Fruit fly (Drosophila melanogaster) whole organism, embryonic: ENCODE measurements around the gene CG6005.

Experiments used
- Asciz ChIP-seq: fragments of 200-800 bp; sonication (Bioruptor generic); optimal IDR thresholded peaks from 2 replicates; lab custom pipeline; 2017; ENCODE audit warnings: missing biosample characterization, mild to moderate bottlenecking, missing genetic modification characterization, missing genetic modification reagents
- Atf6 ChIP-seq: fragments of 200-800 bp; sonication (Bioruptor generic); IDR thresholded peaks from 2 replicates; pipeline ENCODE4 v1.3.6; 2022; ENCODE audit warnings: missing biosample characterization, missing genetic modification characterization
- Awh ChIP-seq: fragments of 200-800 bp; sonication (Bioruptor generic); IDR thresholded peaks from 2 replicates; pipeline ENCODE4, ENCODE4 v1.3.6; 2022; ENCODE audit warnings: missing biosample characterization, missing genetic modification characterization
- CG12769 ChIP-seq: fragments of 200-800 bp; sonication (Bioruptor generic); optimal IDR thresholded peaks from 2 replicates; lab custom pipeline; 2019; ENCODE audit warnings: missing biosample characterization, mild to moderate bottlenecking, missing genetic modification characterization, moderate library complexity
- CG13123 ChIP-seq: fragments of 200-800 bp; sonication (Bioruptor generic); optimal IDR thresholded peaks from 2 replicates; lab custom pipeline; 2016; ENCODE audit warnings: missing biosample characterization, missing genetic modification characterization
- CG15514 ChIP-seq: fragments of 200-800 bp; sonication (Bioruptor generic); optimal IDR thresholded peaks from 3 replicates; lab custom pipeline; 2017; ENCODE audit warnings: missing biosample characterization, missing genetic modification characterization, mild to moderate bottlenecking, moderate library complexity, missing genetic modification reagents
- CG16815 ChIP-seq: fragments of 200-800 bp; sonication (Bioruptor generic); optimal IDR thresholded peaks from 3 replicates; lab custom pipeline; 2017; ENCODE audit warnings: missing biosample characterization, mild to moderate bottlenecking, missing genetic modification characterization
- CG30431 ChIP-seq: fragments of 200-800 bp; sonication (Bioruptor generic); optimal IDR thresholded peaks from 2 replicates; lab custom pipeline; 2017; ENCODE audit warnings: missing biosample characterization, missing genetic modification characterization
- CG34224 ChIP-seq: fragments of 200-800 bp; sonication (Bioruptor generic); IDR thresholded peaks from 3 replicates; pipeline ENCODE4 v1.3.6; 2022; ENCODE audit warnings: missing biosample characterization, missing genetic modification characterization; ENCODE audit not compliant: partially characterized antibody
- CG4360 ChIP-seq: fragments of 200-800 bp; sonication (Bioruptor generic); IDR thresholded peaks from 2 replicates; pipeline ENCODE4 v1.3.6; 2022; ENCODE audit warnings: missing biosample characterization, missing genetic modification characterization
- CG4707 ChIP-seq: fragments of 200-800 bp; sonication (Bioruptor generic); optimal IDR thresholded peaks from 2 replicates; lab custom pipeline; 2018; ENCODE audit warnings: missing biosample characterization, mild to moderate bottlenecking, missing genetic modification characterization, moderate library complexity
- CG7357 ChIP-seq: fragments of 200-800 bp; sonication (Bioruptor generic); IDR thresholded peaks from 3 replicates; pipeline ENCODE4 v1.3.6; 2022; ENCODE audit warnings: missing biosample characterization, missing genetic modification characterization
- CG7839 ChIP-seq: fragments of 200-800 bp; sonication (Bioruptor generic); optimal IDR thresholded peaks from 3 replicates; lab custom pipeline; 2018; ENCODE audit warnings: missing biosample characterization, mild to moderate bottlenecking, missing genetic modification characterization, moderate library complexity
- CG7963 ChIP-seq: fragments of 200-800 bp; sonication (Bioruptor generic); IDR thresholded peaks from 3 replicates; pipeline ENCODE4 v1.3.6; 2022; ENCODE audit warnings: missing biosample characterization, missing genetic modification characterization; ENCODE audit not compliant: partially characterized antibody
- CG8290 ChIP-seq, 3 experiments: fragments of 200-800 bp; sonication (Bioruptor generic); optimal IDR thresholded peaks; 2 replicates each; lab custom pipeline; 2016 to 2019; ENCODE audit warnings: missing biosample characterization in 3 of 3, missing genetic modification characterization in 3 of 3, mild to moderate bottlenecking in 2 of 3, moderate library complexity in 1 of 3
- CG8388 ChIP-seq: fragments of 200-800 bp; sonication (Bioruptor generic); optimal IDR thresholded peaks from 2 replicates; lab custom pipeline; 2019; ENCODE audit warnings: missing biosample characterization, mild to moderate bottlenecking, missing genetic modification characterization, moderate library complexity
- CHES-1-like ChIP-seq: fragments of 200-800 bp; sonication (Bioruptor generic); optimal IDR thresholded peaks from 2 replicates; lab custom pipeline; 2016; ENCODE audit warnings: missing biosample characterization, missing genetic modification characterization
- CrebB ChIP-seq: fragments of 200-800 bp; sonication (Bioruptor generic); optimal IDR thresholded peaks from 3 replicates; lab custom pipeline; 2018; ENCODE audit warnings: missing biosample characterization, mild to moderate bottlenecking, missing genetic modification characterization
- Doc3 ChIP-seq: fragments of 200-800 bp; sonication (Bioruptor generic); IDR thresholded peaks from 3 replicates; pipeline ENCODE4 v1.3.6; 2022; ENCODE audit warnings: missing biosample characterization, missing genetic modification characterization; ENCODE audit not compliant: partially characterized antibody
- GATAe ChIP-seq: fragments of 200-800 bp; sonication (Bioruptor generic); conservative IDR thresholded peaks from 2 replicates; pipeline ENCODE4 v1.3.6; 2022; ENCODE audit warnings: missing biosample characterization, missing genetic modification characterization
- HHEX ChIP-seq: fragments of 200-800 bp; sonication (Bioruptor generic); optimal IDR thresholded peaks from 3 replicates; lab custom pipeline; 2017; ENCODE audit warnings: missing biosample characterization, mild to moderate bottlenecking, missing genetic modification characterization, missing genetic modification reagents
- Hand ChIP-seq: fragments of 200-800 bp; sonication (Bioruptor generic); optimal IDR thresholded peaks from 2 replicates; lab custom pipeline; 2017; ENCODE audit warnings: mild to moderate bottlenecking, missing biosample characterization, missing genetic modification reagents, missing genetic modification characterization
- Hsf ChIP-seq: fragments of 200-800 bp; sonication (Bioruptor generic); optimal IDR thresholded peaks from 3 replicates; lab custom pipeline; 2016; ENCODE audit warnings: missing biosample characterization, missing genetic modification characterization
- MTF-1 ChIP-seq: fragments of 200-800 bp; sonication (Bioruptor generic); optimal IDR thresholded peaks from 2 replicates; lab custom pipeline; 2018; ENCODE audit warnings: missing biosample characterization, mild to moderate bottlenecking, missing genetic modification characterization, borderline replicate concordance
- TFAM ChIP-seq: fragments of 200-800 bp; sonication (Bioruptor generic); optimal IDR thresholded peaks from 2 replicates; lab custom pipeline; 2017; ENCODE audit warnings: missing biosample characterization, missing genetic modification characterization, inconsistent platforms
- Xrp1 ChIP-seq: fragments of 200-800 bp; sonication (Bioruptor generic); IDR thresholded peaks from 2 replicates; pipeline ENCODE4 v1.3.6; 2022; ENCODE audit warnings: missing biosample characterization, missing genetic modification characterization
- ac ChIP-seq: fragments of 200-800 bp; sonication (Bioruptor generic); optimal IDR thresholded peaks from 3 replicates; lab custom pipeline; 2017; ENCODE audit warnings: missing biosample characterization, mild to moderate bottlenecking, missing genetic modification characterization
- ase ChIP-seq: fragments of 200-800 bp; sonication (Bioruptor generic); IDR thresholded peaks from 3 replicates; pipeline ENCODE4 v1.3.6; 2022; ENCODE audit warnings: missing biosample characterization, missing genetic modification characterization
- cg ChIP-seq: fragments of 200-800 bp; sonication (Bioruptor generic); optimal IDR thresholded peaks from 3 replicates; lab custom pipeline; 2019; ENCODE audit warnings: missing biosample characterization, mild to moderate bottlenecking, missing genetic modification characterization, moderate library complexity
- chinmo ChIP-seq: fragments of 200-800 bp; sonication (Bioruptor generic); IDR thresholded peaks from 4 replicates; pipeline ENCODE4 v1.3.6; 2022; ENCODE audit warnings: missing biosample characterization, missing genetic modification characterization; ENCODE audit not compliant: partially characterized antibody
- eve ChIP-seq, 2 experiments: fragments of >200 bp; optimal IDR thresholded peaks; 2 replicates each; lab custom pipeline; 2017; ENCODE audit warnings: missing biosample characterization in 2 of 2, missing genetic modification characterization in 2 of 2
- fd64A ChIP-seq: fragments of 200-800 bp; sonication (Bioruptor generic); optimal IDR thresholded peaks from 3 replicates; lab custom pipeline; 2018; ENCODE audit warnings: missing biosample characterization, mild to moderate bottlenecking, missing genetic modification characterization
- gsb-n ChIP-seq: fragments of 200-800 bp; sonication (Bioruptor generic); optimal IDR thresholded peaks from 3 replicates; lab custom pipeline; 2018; ENCODE audit warnings: missing biosample characterization, mild to moderate bottlenecking, missing genetic modification characterization
- hb ChIP-seq: fragments of 200-800 bp; sonication (Bioruptor generic); IDR thresholded peaks from 3 replicates; pipeline ENCODE4 v1.3.6; 2022; ENCODE audit warnings: missing biosample characterization, missing genetic modification characterization; ENCODE audit not compliant: partially characterized antibody
- lov ChIP-seq, 2 experiments: fragments of 200-800 bp in 1 of 2; fragments of >200 bp in 1 of 2; sonication (Bioruptor generic) in 1 of 2; IDR thresholded peaks in 1 of 2; optimal IDR thresholded peaks in 1 of 2; 2 replicates in 1 of 2; 3 replicates in 1 of 2; pipeline versions ENCODE4 v1.3.6 to Lab custom; 2017 to 2022; ENCODE audit warnings: missing biosample characterization in 1 of 2, missing genetic modification characterization in 1 of 2
- nom ChIP-seq: fragments of 200-800 bp; sonication (Bioruptor generic); optimal IDR thresholded peaks from 2 replicates; lab custom pipeline; 2017; ENCODE audit warnings: missing biosample characterization, missing genetic modification characterization, mild to moderate bottlenecking, moderate library complexity, missing genetic modification reagents
- org-1 ChIP-seq: fragments of 200-800 bp; sonication (Bioruptor generic); optimal IDR thresholded peaks from 2 replicates; lab custom pipeline; 2017; ENCODE audit warnings: missing biosample characterization, missing genetic modification characterization
- pan ChIP-seq, 4 experiments: fragments of >200 bp in 3 of 4; fragments of 200-800 bp in 1 of 4; sonication (Bioruptor generic) in 1 of 4; optimal IDR thresholded peaks in 3 of 4; IDR thresholded peaks in 1 of 4; 2 replicates each; pipeline versions ENCODE4 v1.3.6 to Lab custom; 2017 to 2022; ENCODE audit warnings: missing biosample characterization in 2 of 4, missing genetic modification characterization in 2 of 4, mixed read lengths in 1 of 4
- pfk ChIP-seq: fragments of 200-800 bp; sonication (Bioruptor generic); optimal IDR thresholded peaks from 2 replicates; lab custom pipeline; 2018; ENCODE audit warnings: missing biosample characterization, mild to moderate bottlenecking, missing genetic modification characterization, moderate library complexity
- phol ChIP-seq: fragments of 200-800 bp; sonication (Bioruptor generic); optimal IDR thresholded peaks from 3 replicates; lab custom pipeline; 2018; ENCODE audit warnings: missing biosample characterization, mild to moderate bottlenecking, missing genetic modification characterization, moderate library complexity
- rib ChIP-seq: fragments of 200-800 bp; sonication (Bioruptor generic); IDR thresholded peaks from 2 replicates; pipeline ENCODE4 v1.3.6; 2022; ENCODE audit warnings: missing biosample characterization, missing genetic modification characterization
- sd ChIP-seq: fragments of 200-800 bp; sonication (Bioruptor generic); optimal IDR thresholded peaks from 3 replicates; lab custom pipeline; 2018; ENCODE audit warnings: missing biosample characterization, mild to moderate bottlenecking, missing genetic modification characterization, moderate library complexity
- sim ChIP-seq: fragments of 200-800 bp; sonication (Bioruptor generic); IDR thresholded peaks from 2 replicates; pipeline ENCODE4 v1.3.6; 2022; ENCODE audit warnings: missing biosample characterization, missing genetic modification characterization
- sug ChIP-seq: fragments of 200-800 bp; optimal IDR thresholded peaks from 2 replicates; lab custom pipeline; 2019; ENCODE audit warnings: missing biosample characterization, mild to moderate bottlenecking, missing genetic modification characterization, moderate library complexity
- vvl ChIP-seq: fragments of 200-800 bp; sonication (Bioruptor generic); IDR thresholded peaks from 2 replicates; pipeline ENCODE4 v1.3.6; 2022; ENCODE audit warnings: missing biosample characterization, missing genetic modification characterization
- wek ChIP-seq: fragments of 200-800 bp; sonication (Bioruptor generic); optimal IDR thresholded peaks from 3 replicates; lab custom pipeline; 2018; ENCODE audit warnings: missing biosample characterization, mild to moderate bottlenecking, missing genetic modification characterization, moderate library complexity

CG6005 gene

DNA sequence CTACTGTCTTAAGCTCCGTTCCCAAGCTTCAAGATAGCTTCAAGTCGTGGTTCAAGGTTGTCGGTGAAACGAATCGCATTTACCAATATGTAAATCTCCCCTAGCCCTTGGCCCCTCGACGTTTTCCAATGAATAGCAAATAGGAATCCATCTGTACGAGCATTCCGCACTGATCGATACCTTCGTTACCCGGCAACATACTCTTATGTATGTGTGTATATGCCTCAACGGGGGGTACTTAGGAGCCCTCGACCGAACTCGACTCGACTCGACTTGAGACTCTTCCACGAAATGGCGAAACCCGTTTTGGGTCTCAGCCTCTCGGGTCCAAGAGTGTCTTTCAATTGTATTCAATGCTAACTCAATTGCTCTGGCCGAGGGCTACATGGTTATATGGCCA lies 22.1 kb downstream of the CG6005 start (continued):
- TF ChIP-seq CG4707 (GFP tag; lab: Kevin White, UChicago): no peak
- no peak for TF ChIP-seq pfk (GFP tag; lab: Kevin White, UChicago)
- no peak for TF ChIP-seq CG8388 (GFP tag; lab: Kevin White, UChicago)
- no peak for TF ChIP-seq pan (optimal IDR thresholded peaks at IDR 0.05; lab: Kevin White, UChicago)
- TF ChIP-seq pan (GFP tag; optimal IDR thresholded peaks at IDR 0.05 in 1 of 2, IDR thresholded peaks at IDR 0.05 in 1 of 2): no peak
- no peak for TF ChIP-seq CG7839 (tag; lab: Kevin White, UChicago)
- TF ChIP-seq Doc3 (GFP tag; lab: Robert Waterston, UW): 0 out of 3 replicates have a peak, but pooled peaks have one; percentile 15
- TF ChIP-seq sd (tag; lab: Kevin White, UChicago): peak; percentile 85
- TF ChIP-seq CG12769 (tag; lab: Kevin White, UChicago): peak; percentile 56
- TF ChIP-seq vvl (GFP tag; lab: Robert Waterston, UW): peak; percentile 54
- TF ChIP-seq gsb-n: peak; percentile 21
- peak; percentile 11 for TF ChIP-seq sug (tag; lab: Kevin White, UChicago)
- TF ChIP-seq CHES-1-like (GFP tag; lab: Kevin White, UChicago): no peak
- TF ChIP-seq cg (GFP tag; lab: Kevin White, UChicago): peak; percentile 8
- TF ChIP-seq Xrp1: no peak
- TF ChIP-seq CG15514 (GFP tag; lab: Kevin White, UChicago): no peak

DNA sequence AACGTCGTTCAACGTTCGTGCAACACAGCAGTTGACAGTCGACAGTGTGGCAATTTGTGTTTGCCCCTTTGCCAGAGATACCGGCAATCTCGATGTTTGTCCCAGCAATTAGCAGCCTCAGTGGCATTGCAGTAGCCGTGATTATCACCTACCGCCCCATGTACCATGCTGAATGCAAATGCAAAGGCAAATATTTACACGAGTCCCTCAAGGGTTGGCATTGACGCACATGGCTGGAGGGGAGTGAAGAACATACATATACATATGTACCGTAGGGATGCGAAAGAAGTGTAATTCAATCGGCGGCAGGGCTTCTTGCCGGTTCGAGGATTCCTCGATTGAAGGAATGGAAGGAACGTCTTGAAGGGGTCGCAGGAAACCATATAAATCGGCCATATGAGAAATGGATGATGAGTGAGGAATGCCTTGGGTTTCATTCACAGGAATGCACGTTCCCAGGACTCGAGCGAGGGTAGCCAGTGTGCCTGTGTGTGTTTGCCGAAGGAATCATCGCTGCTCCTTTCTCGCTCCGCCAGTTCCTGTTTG lies 23.9 kb downstream of the CG6005 start:
- no peak for TF ChIP-seq sim (GFP tag; lab: Robert Waterston, UW)
- no peak for TF ChIP-seq hb
- peak; percentile 31 for TF ChIP-seq Asciz
- TF ChIP-seq CG16815 (GFP tag; lab: Kevin White, UChicago): no peak
- no peak for TF ChIP-seq Hsf (GFP tag; lab: Kevin White, UChicago)
- TF ChIP-seq Hand: no peak
- TF ChIP-seq wek: peak; percentile 34
- no peak for TF ChIP-seq CG34224
- TF ChIP-seq CG12769 (tag; lab: Kevin White, UChicago): no peak
- 0 out of 4 replicates have a peak, but pooled peaks have one; percentile 23 for TF ChIP-seq chinmo (GFP tag; lab: Robert Waterston, UW)
- no peak for TF ChIP-seq phol (tag; lab: Kevin White, UChicago)
- peak; percentile 50 for TF ChIP-seq fd64A
- TF ChIP-seq MTF-1 (GFP tag; lab: Kevin White, UChicago): no peak
- no peak for TF ChIP-seq GATAe
- TF ChIP-seq CG7963 (GFP tag; lab: Robert Waterston, UW): no peak
- no peak for TF ChIP-seq CG30431 (GFP tag; lab: Kevin White, UChicago)
- no peak for TF ChIP-seq CG4360 (GFP tag; lab: Robert Waterston, UW)
- TF ChIP-seq nom (GFP tag; lab: Kevin White, UChicago): peak; percentile 2
- TF ChIP-seq CG13123: no peak
- TF ChIP-seq Atf6 (GFP tag; lab: Robert Waterston, UW): no peak
- TF ChIP-seq org-1 (GFP tag; lab: Kevin White, UChicago): peak; percentile 3
- TF ChIP-seq HHEX (GFP tag; lab: Kevin White, UChicago): no peak
- no peak for TF ChIP-seq eve (GFP tag; optimal IDR thresholded peaks at IDR 0.05; lab: Kevin White, UChicago)
- TF ChIP-seq lov (optimal IDR thresholded peaks at IDR 0.05; lab: Kevin White, UChicago): no peak
- TF ChIP-seq lov (GFP tag; IDR thresholded peaks at IDR 0.05; lab: Robert Waterston, UW): no peak
- no peak for TF ChIP-seq rib (GFP tag; lab: Robert Waterston, UW)
- TF ChIP-seq TFAM (GFP tag; lab: Kevin White, UChicago): no peak
- no peak for TF ChIP-seq Awh
- no peak for TF ChIP-seq vvl (GFP tag; lab: Robert Waterston, UW)
- no peak for TF ChIP-seq CrebB (tag; lab: Kevin White, UChicago)
- peak; percentile 33 for TF ChIP-seq ac (GFP tag; lab: Kevin White, UChicago)
- TF ChIP-seq CG8290 (GFP tag; optimal IDR thresholded peaks at IDR 0.05; lab: Kevin White, UChicago): no peak
- peak in 1 of 2 experiments; percentile 11 for TF ChIP-seq CG8290 (tag; optimal IDR thresholded peaks at IDR 0.05; lab: Kevin White, UChicago)
- no peak for TF ChIP-seq ase (GFP tag; lab: Robert Waterston, UW)
- no peak for TF ChIP-seq CG7357 (GFP tag; lab: Robert Waterston, UW)
